Worm (Caenorhabditis elegans): Measurements from ENCODE around the gene C08G5.6.

DNA sequence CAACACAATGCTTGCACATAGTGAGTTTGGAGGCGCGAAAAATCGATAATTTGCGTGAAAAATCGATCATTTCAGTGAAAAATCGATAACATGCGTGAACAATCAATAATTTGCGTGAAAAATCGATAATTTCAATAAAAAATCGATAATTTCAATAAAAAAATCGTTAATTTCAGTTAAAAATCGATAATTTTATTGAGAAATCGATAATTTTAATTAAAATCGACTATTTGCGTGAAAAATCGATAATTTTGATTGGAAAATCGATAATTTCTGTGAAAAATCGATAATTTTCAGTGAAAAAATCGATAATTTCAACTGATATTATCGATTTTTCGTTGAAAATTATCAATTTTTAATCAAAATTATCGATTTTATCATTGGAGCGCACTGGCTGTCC is 46.3 kb upstream of the C08G5.6 start:
- TF ChIP-seq mep-1 (tag; optimal IDR thresholded peaks at IDR 0.05) (no peak), ceh-83 (GFP tag; optimal IDR thresholded peaks at IDR 0.05) (no peak), nhr-237 (tag; optimal IDR thresholded peaks at IDR 0.05) (no peak), mab-5 (tag; optimal IDR thresholded peaks at IDR 0.05) (no peak), elt-1 (tag; optimal IDR thresholded peaks at IDR 0.05; ENCODE audit: borderline replicate concordance, insufficient read depth) (no peak), sptf-1 (tag; optimal IDR thresholded peaks at IDR 0.05) (no peak), unc-62 (GFP tag; optimal IDR thresholded peaks at IDR 0.05) (no peak), ceh-43 (GFP tag; optimal IDR thresholded peaks at IDR 0.05) (no peak), nhr-28 (tag; optimal IDR thresholded peaks at IDR 0.05) (no peak), unc-120 (tag; optimal IDR thresholded peaks at IDR 0.05; ENCODE audit: poor library complexity, severe bottlenecking) (no peak), lin-13 (tag; optimal IDR thresholded peaks at IDR 0.05) (no peak)

Measured in whole organism, mixed stage, embryonic.